Worm (Caenorhabditis elegans) whole organism, early embryonic: Measurements from ENCODE around the gene C52E2.4.

Experiments used
- B0310.2 ChIP-seq: sonication (generic microtip); optimal IDR thresholded peaks from 2 replicates; lab custom pipeline; 2016; ENCODE audit warnings: mild to moderate bottlenecking, missing genetic modification characterization, missing compliant biosample characterization
- F13C5.2 ChIP-seq: sonication (generic microtip); optimal IDR thresholded peaks from 2 replicates; lab custom pipeline; 2017; ENCODE audit warnings: mild to moderate bottlenecking, missing genetic modification characterization, inconsistent platforms, missing compliant biosample characterization
- aly-1 ChIP-seq: sonication (generic microtip); optimal IDR thresholded peaks from 2 replicates; lab custom pipeline; 2016; ENCODE audit warnings: missing genetic modification characterization, missing compliant biosample characterization
- ama-1 ChIP-seq: fragments of 150-350 bp; optimal IDR thresholded peaks from 2 replicates; lab custom pipeline; 2014
- ceh-36 ChIP-seq: sonication (generic microtip); optimal IDR thresholded peaks from 2 replicates; lab custom pipeline; 2016; ENCODE audit warnings: missing genetic modification characterization, inconsistent platforms, missing compliant biosample characterization
- ets-7 ChIP-seq: sonication (generic microtip); optimal IDR thresholded peaks from 2 replicates; lab custom pipeline; 2016; ENCODE audit warnings: missing genotype, missing genetic modification characterization, missing compliant biosample characterization
- flt-1 ChIP-seq: fragments of 200-800 bp; sonication (Bioruptor generic); IDR thresholded peaks from 2 replicates; pipeline ENCODE4 v1.3.6; 2022; ENCODE audit warnings: missing genetic modification characterization, missing compliant biosample characterization
- hmg-4 ChIP-seq: fragments of 200-800 bp; sonication (Bioruptor generic); optimal IDR thresholded peaks from 2 replicates; lab custom pipeline; 2018; ENCODE audit warnings: mild to moderate bottlenecking, missing genetic modification characterization, missing compliant biosample characterization
- hnd-1 ChIP-seq: sonication (generic microtip); optimal IDR thresholded peaks from 2 replicates; lab custom pipeline; 2016; ENCODE audit warnings: missing genetic modification characterization, missing compliant biosample characterization
- pes-1 ChIP-seq: fragments of 200-800 bp; sonication (Bioruptor generic); IDR thresholded peaks from 2 replicates; pipeline ENCODE4 v1.3.6; 2022; ENCODE audit warnings: missing genetic modification reagents, missing genetic modification characterization, missing compliant biosample characterization
- scrt-1 ChIP-seq: fragments of 200-800 bp; sonication (Bioruptor generic); IDR thresholded peaks from 2 replicates; pipeline ENCODE4 v1.3.6; 2022; ENCODE audit warnings: missing genetic modification characterization, missing compliant biosample characterization
- sea-1 ChIP-seq: fragments of 200-800 bp; sonication (Bioruptor generic); conservative IDR thresholded peaks from 2 replicates; pipeline ENCODE4 v1.3.6; 2022; ENCODE audit warnings: missing genetic modification characterization, missing compliant biosample characterization
- tbx-11 ChIP-seq: fragments of 200-800 bp; sonication (Bioruptor generic); IDR thresholded peaks from 2 replicates; pipeline ENCODE4 v1.3.6; 2022; ENCODE audit warnings: missing genetic modification characterization, missing compliant biosample characterization
- tbx-37 ChIP-seq: fragments of 200-800 bp; sonication (Bioruptor generic); conservative IDR thresholded peaks from 2 replicates; pipeline ENCODE4 v1.3.6; 2022; ENCODE audit warnings: missing genetic modification reagents, missing genetic modification characterization, missing compliant biosample characterization

DNA sequence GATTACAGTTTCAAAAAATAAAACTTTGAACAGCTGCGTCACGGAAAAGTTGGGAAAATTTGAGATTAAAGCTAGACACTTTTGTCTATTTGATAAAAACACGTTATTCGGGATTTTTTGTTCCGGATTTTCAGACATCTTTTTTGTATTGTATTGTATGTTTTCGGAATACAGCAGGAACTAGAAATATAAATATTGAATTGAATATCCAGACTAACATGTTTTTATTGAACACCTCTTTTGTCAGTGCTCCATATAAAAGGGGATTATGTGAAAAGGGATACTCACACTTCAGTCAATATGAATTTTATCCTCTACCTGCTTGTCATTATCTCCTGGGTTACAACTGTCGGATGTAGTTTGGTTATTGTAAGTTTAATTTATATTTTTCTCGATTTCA lies 51.0 kb downstream of the C52E2.4 start, which contains the start of gene C16C4.1:
- TF ChIP-seq sea-1 (GFP tag; lab: Robert Waterston, UW) = no peak
- no peak for TF ChIP-seq ama-1 (lab: Kevin White, UChicago)
- no peak for TF ChIP-seq hnd-1 (tag; lab: Kevin White, UChicago)
- TF ChIP-seq B0310.2 (tag; lab: Kevin White, UChicago) = no peak
- no peak for TF ChIP-seq ceh-36 (tag; lab: Kevin White, UChicago)
- TF ChIP-seq aly-1 (tag; lab: Kevin White, UChicago) = no peak
- no peak for TF ChIP-seq flt-1
- TF ChIP-seq scrt-1 (GFP tag; lab: Robert Waterston, UW) = no peak
- TF ChIP-seq F13C5.2 (tag; lab: Kevin White, UChicago) = no peak
- TF ChIP-seq pes-1 (GFP tag; lab: Robert Waterston, UW) = no peak
- no peak for TF ChIP-seq ets-7 (tag; lab: Kevin White, UChicago)
- TF ChIP-seq tbx-37 (GFP tag; lab: Robert Waterston, UW) = no peak
- no peak for TF ChIP-seq hmg-4 (GFP tag; lab: Kevin White, UChicago)
- no peak for TF ChIP-seq tbx-11 (GFP tag; lab: Robert Waterston, UW)
